Worm (Caenorhabditis elegans): ENCODE results near the gene rsu-1.

- TF ChIP-seq unc-62 (GFP tag; optimal IDR thresholded peaks at IDR 0.05 in 1 of 2), result no peak
- TF ChIP-seq unc-62 (tag; optimal IDR thresholded peaks at IDR 0.05), result no peak
- TF ChIP-seq skn-1 (tag; optimal IDR thresholded peaks at IDR 0.05), result no peak
- no peak for TF ChIP-seq nhr-76 (tag; optimal IDR thresholded peaks at IDR 0.05)
- no peak for TF ChIP-seq F44E2.7 (GFP tag; IDR thresholded peaks at IDR 0.05)
- no peak for TF ChIP-seq lin-13 (GFP tag; optimal IDR thresholded peaks at IDR 0.05)
- no peak for TF ChIP-seq ztf-11 (tag; optimal IDR thresholded peaks at IDR 0.05)
- no peak for TF ChIP-seq ceh-82 (tag; optimal IDR thresholded peaks at IDR 0.05)
- TF ChIP-seq nhr-11 (tag; optimal IDR thresholded peaks at IDR 0.05), result no peak
- TF ChIP-seq fos-1 (tag; optimal IDR thresholded peaks at IDR 0.05), result no peak
Observed at ce11 chrIII:3475014-3475413, 3.2 kb downstream of the rsu-1 start.
